Worm (Caenorhabditis elegans) whole organism, mixed stage, embryonic: ENCODE results near the gene mboa-7.

Experiments
- blmp-1 ChIP-seq: fragments of 150-350 bp; optimal IDR thresholded peaks from 2 replicates; lab custom pipeline; 2014; ENCODE audit warnings: missing biosample characterization, missing genetic modification characterization
- ceh-39 ChIP-seq: fragments of 150-350 bp; optimal IDR thresholded peaks from 2 replicates; lab custom pipeline; 2014; ENCODE audit warnings: missing biosample characterization, missing genetic modification characterization
- lin-13 ChIP-seq: fragments of 150-350 bp; optimal IDR thresholded peaks from 2 replicates; lab custom pipeline; 2014; ENCODE audit warnings: missing biosample characterization, missing genetic modification characterization
- mab-5 ChIP-seq: fragments of 150-350 bp; optimal IDR thresholded peaks from 2 replicates; lab custom pipeline; 2014; ENCODE audit warnings: missing biosample characterization, missing genetic modification characterization
- nhr-12 ChIP-seq: fragments of 150-350 bp; optimal IDR thresholded peaks from 2 replicates; lab custom pipeline; 2014; ENCODE audit warnings: missing biosample characterization, missing genetic modification characterization
- nhr-2 ChIP-seq: fragments of 150-350 bp; optimal IDR thresholded peaks from 2 replicates; lab custom pipeline; 2014; ENCODE audit warnings: missing biosample characterization, missing genetic modification characterization
- nhr-237 ChIP-seq: fragments of 150-350 bp; optimal IDR thresholded peaks from 2 replicates; lab custom pipeline; 2014; ENCODE audit warnings: missing biosample characterization, missing genetic modification characterization
- nhr-28 ChIP-seq: fragments of 150-350 bp; optimal IDR thresholded peaks from 2 replicates; lab custom pipeline; 2014; ENCODE audit warnings: missing biosample characterization, missing genetic modification characterization
- nhr-76 ChIP-seq: sonication (generic microtip); optimal IDR thresholded peaks from 2 replicates; lab custom pipeline; 2017; ENCODE audit warnings: missing biosample characterization, missing genetic modification characterization
- pha-4 ChIP-seq: fragments of 150-350 bp; optimal IDR thresholded peaks from 2 replicates; lab custom pipeline; 2018; ENCODE audit warnings: missing biosample characterization, missing genetic modification reagents, missing genetic modification characterization
- sem-2 ChIP-seq: fragments of 200-800 bp; sonication (Bioruptor generic); optimal IDR thresholded peaks from 2 replicates; lab custom pipeline; 2018; ENCODE audit warnings: mild to moderate bottlenecking, missing genetic modification characterization, missing compliant biosample characterization
- snpc-4 ChIP-seq: fragments of 150-350 bp; optimal IDR thresholded peaks from 2 replicates; lab custom pipeline; 2014; ENCODE audit warnings: missing biosample characterization, missing genetic modification characterization

DNA sequence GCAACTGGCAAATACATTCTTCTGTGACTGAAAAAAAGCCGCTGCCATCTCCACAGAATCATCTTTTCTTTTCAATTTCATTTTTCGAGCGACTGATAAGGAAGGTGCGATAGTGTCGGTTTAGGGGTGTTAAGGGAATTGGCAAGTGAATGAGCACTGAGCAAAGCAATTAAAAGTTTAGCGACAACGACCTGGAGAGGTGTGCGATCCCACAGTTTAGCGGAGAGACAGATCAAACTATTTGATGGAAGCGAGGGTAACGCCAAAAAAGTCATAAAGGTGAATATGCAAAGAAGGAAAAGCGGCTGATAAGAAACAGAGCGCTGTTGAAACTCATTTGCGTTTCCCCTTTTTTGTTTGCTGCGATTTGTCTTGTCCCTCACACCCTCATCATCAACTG is 4.6 kb upstream of the mboa-7 start, which contains the start of the genes F14F3.5 and slcf-1:
- no peak for TF ChIP-seq nhr-237 (tag; lab: Kevin White, UChicago)
- TF ChIP-seq lin-13, result no peak
- no peak for TF ChIP-seq ceh-39 (tag; lab: Kevin White, UChicago)
- TF ChIP-seq nhr-28 (tag; lab: Kevin White, UChicago), result no peak
- TF ChIP-seq nhr-2, result no peak
- TF ChIP-seq mab-5, result no peak
- no peak for TF ChIP-seq snpc-4 (tag; lab: Kevin White, UChicago)
- no peak for TF ChIP-seq sem-2 (GFP tag; lab: Kevin White, UChicago)
- no peak for TF ChIP-seq pha-4
- no peak for TF ChIP-seq nhr-12 (tag; lab: Kevin White, UChicago)
- no peak for TF ChIP-seq blmp-1 (tag; lab: Kevin White, UChicago)
- no peak for TF ChIP-seq nhr-76 (tag; lab: Kevin White, UChicago)
